Fruit fly (Drosophila melanogaster): ENCODE measurements around the gene TyrRS.

dm6 chr3L:16463846-16464245, 44.7 kb upstream of the TyrRS start:
- TF ChIP-seq CG8478 (optimal IDR thresholded peaks at IDR 0.05): no peak
- TF ChIP-seq CTCF (optimal IDR thresholded peaks at IDR 0.05): no peak
